Worm (Caenorhabditis elegans) whole organism, L3 larva: ENCODE results near the gene clec-149.

Experiments
- egl-27 ChIP-seq: sonication (generic microtip); optimal IDR thresholded peaks from 4 replicates; lab custom pipeline; 2017; ENCODE audit warnings: missing biosample characterization, missing genetic modification reagents, missing genetic modification characterization
- elt-3 ChIP-seq, 3 experiments: fragments of 150-350 bp in 1 of 3; sonication (generic microtip) in 2 of 3; optimal IDR thresholded peaks; 2 replicates in 2 of 3; 4 replicates in 1 of 3; lab custom pipeline; 2014 to 2017; ENCODE audit warnings: missing biosample characterization in 3 of 3, missing genetic modification characterization in 3 of 3
- nfya-1 ChIP-seq: sonication (generic microtip); optimal IDR thresholded peaks from 2 replicates; lab custom pipeline; 2017; ENCODE audit warnings: missing genetic modification characterization, mild to moderate bottlenecking, missing compliant biosample characterization, antibody characterized with exemption, moderate library complexity; ENCODE audit not compliant: insufficient read depth
- nhr-11 ChIP-seq: fragments of 150-350 bp; optimal IDR thresholded peaks from 2 replicates; lab custom pipeline; 2014; ENCODE audit warnings: missing biosample characterization, missing genetic modification characterization
- nhr-77 ChIP-seq: fragments of 150-350 bp; optimal IDR thresholded peaks from 2 replicates; lab custom pipeline; 2014; ENCODE audit warnings: missing biosample characterization, missing genetic modification characterization

- TF ChIP-seq elt-3 (tag; optimal IDR thresholded peaks at IDR 0.05; lab: Kevin White, UChicago) (no peak), nhr-77 (tag; lab: Kevin White, UChicago) (no peak), nfya-1 (tag; lab: Kevin White, UChicago) (no peak), nhr-11 (no peak), egl-27 (tag; lab: Kevin White, UChicago) (no peak)
These were observed 33.2 kb downstream of the clec-149 start, which contains the start of gene K02F3.12 for ce11 chrIII:856260-856659.
